Fruit fly (Drosophila melanogaster) S2 (cell line): ENCODE results near the gene Ubr3.

Experiments used
- CG8478 ChIP-seq: fragments of >200 bp; optimal IDR thresholded peaks from 2 replicates; lab custom pipeline; 2018
- CTCF ChIP-seq, 2 experiments: fragments of >200 bp; optimal IDR thresholded peaks; 2 replicates each; lab custom pipeline; 2018

DNA sequence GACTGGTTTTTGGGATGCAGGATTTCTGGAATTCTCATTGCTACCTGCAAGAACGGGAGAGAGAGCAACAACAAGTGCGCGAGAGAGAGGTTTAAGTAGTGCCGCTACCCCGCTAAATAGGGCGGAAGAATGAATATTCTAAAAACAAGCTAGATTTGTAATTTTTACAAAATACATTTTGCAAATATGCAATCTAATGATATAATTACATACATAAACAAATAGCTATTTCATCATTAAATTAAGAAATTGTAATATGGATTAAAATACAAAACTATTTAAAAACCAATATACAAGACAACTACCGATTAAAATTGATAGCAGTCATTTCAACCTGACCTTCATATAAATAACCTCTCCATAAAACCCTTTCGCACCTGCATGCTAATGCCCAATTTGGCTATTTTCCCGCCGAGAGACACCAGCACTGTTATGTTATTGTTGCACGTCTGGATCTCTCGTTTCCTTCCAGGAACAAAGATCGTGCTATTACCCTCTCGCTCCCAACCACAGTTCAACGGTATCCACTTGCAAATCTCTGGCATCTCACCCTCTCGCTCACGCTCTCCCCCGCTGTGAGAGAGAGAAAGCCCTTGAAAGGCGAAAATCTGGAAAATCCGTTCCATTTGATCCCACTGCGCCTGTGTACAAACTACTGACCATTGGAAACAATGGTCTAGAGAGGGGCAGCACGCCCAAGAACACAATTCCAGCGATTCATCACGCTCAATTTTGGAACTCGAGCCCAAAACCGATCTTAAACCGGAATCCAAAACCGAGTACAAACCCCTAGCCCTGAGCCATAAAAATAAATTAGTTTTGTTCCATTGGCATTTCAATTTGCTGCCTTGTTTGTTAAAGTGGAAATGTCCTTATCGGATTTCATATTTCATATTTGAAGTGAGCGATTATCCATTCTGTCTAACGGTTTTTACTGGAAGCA is 43.8 kb upstream of the Ubr3 start, which contains the start of gene Nek2:
- TF ChIP-seq CG8478 (lab: Kevin White, UChicago) (no peak), CTCF (optimal IDR thresholded peaks at IDR 0.05; lab: Kevin White, UChicago) (no peak)
